Worm (Caenorhabditis elegans): ENCODE data around the gene C49C3.4.

ce11 chrIV:17343482-17343881 lies 22.9 kb downstream of the C49C3.4 start, which contains the start of gene C49C3.11:
- TF ChIP-seq tbx-2 (tag; optimal IDR thresholded peaks at IDR 0.05) (no peak), unc-62 (GFP tag; optimal IDR thresholded peaks at IDR 0.05) (no peak), dpl-1 (GFP tag; optimal IDR thresholded peaks at IDR 0.05) (no peak), unc-30 (tag; optimal IDR thresholded peaks at IDR 0.05) (no peak), ceh-82 (tag; optimal IDR thresholded peaks at IDR 0.05) (no peak), sptf-1 (tag; optimal IDR thresholded peaks at IDR 0.05) (no peak), egl-27 (tag; optimal IDR thresholded peaks at IDR 0.05) (no peak), ztf-4 (tag; optimal IDR thresholded peaks at IDR 0.05) (no peak), pqm-1 (tag; optimal IDR thresholded peaks at IDR 0.05) (no peak), fos-1 (tag; optimal IDR thresholded peaks at IDR 0.05) (no peak)
